Worm (Caenorhabditis elegans) whole organism, midembryonic: ENCODE results near the gene Y55F3C.10.

Experiments used
- T22C8.4 ChIP-seq: fragments of 200-800 bp; sonication (Bioruptor generic); IDR thresholded peaks from 2 replicates; pipeline ENCODE4 v1.3.6; 2022; ENCODE audit warnings: missing genetic modification characterization, missing compliant biosample characterization
- cog-1 ChIP-seq: sonication (generic microtip); optimal IDR thresholded peaks from 2 replicates; lab custom pipeline; 2016; ENCODE audit warnings: missing genetic modification characterization, missing compliant biosample characterization
- flt-1 ChIP-seq: fragments of 200-800 bp; sonication (Bioruptor generic); IDR thresholded peaks from 2 replicates; pipeline ENCODE4 v1.3.6; 2022; ENCODE audit warnings: missing genetic modification characterization, missing compliant biosample characterization
- klf-2 ChIP-seq: fragments of 200-800 bp; sonication (Bioruptor generic); conservative IDR thresholded peaks from 2 replicates; pipeline ENCODE4 v1.3.6; 2022; ENCODE audit warnings: missing genetic modification reagents, missing genetic modification characterization, missing compliant biosample characterization
- med-1 ChIP-seq: sonication (generic microtip); optimal IDR thresholded peaks from 2 replicates; lab custom pipeline; 2017; ENCODE audit warnings: missing genetic modification characterization, mild to moderate bottlenecking, missing compliant biosample characterization, antibody characterized with exemption, missing genetic modification reagents; ENCODE audit not compliant: insufficient read depth
- ref-1 ChIP-seq: fragments of 200-800 bp; sonication (Bioruptor generic); conservative IDR thresholded peaks from 2 replicates; pipeline ENCODE4 v1.3.6; 2022; ENCODE audit warnings: missing genetic modification reagents, missing genetic modification characterization, missing compliant biosample characterization
- tab-1 ChIP-seq: fragments of 200-800 bp; sonication (Bioruptor generic); IDR thresholded peaks from 2 replicates; pipeline ENCODE4 v1.3.6; 2022; ENCODE audit warnings: missing genetic modification characterization, missing compliant biosample characterization
- ztf-23 ChIP-seq: fragments of 200-800 bp; sonication (Bioruptor generic); IDR thresholded peaks from 2 replicates; pipeline ENCODE4 v1.3.6; 2022; ENCODE audit warnings: missing genetic modification reagents, missing genetic modification characterization, missing compliant biosample characterization
- ztf-29 ChIP-seq: fragments of 200-800 bp; sonication (Bioruptor generic); IDR thresholded peaks from 2 replicates; pipeline ENCODE4 v1.3.6; 2022; ENCODE audit warnings: missing genetic modification reagents, missing genetic modification characterization, missing compliant biosample characterization

Gene Y55F3C.10

ce11 chrIV:707635-708034, 11.6 kb downstream of the Y55F3C.10 start, which contains the start of gene cutl-26:
cutl-26 (minus strand) TSS chrIV:707735.
- TF ChIP-seq ref-1 (GFP tag; lab: Robert Waterston, UW) (no peak), T22C8.4 (GFP tag; lab: Robert Waterston, UW) (no peak), tab-1 (GFP tag; lab: Robert Waterston, UW) (no peak), flt-1 (GFP tag; lab: Robert Waterston, UW) (no peak), med-1 (GFP tag; lab: Kevin White, UChicago) (no peak), klf-2 (GFP tag; lab: Robert Waterston, UW) (no peak), ztf-23 (GFP tag; lab: Robert Waterston, UW) (no peak), cog-1 (tag; lab: Kevin White, UChicago) (no peak), ztf-29 (GFP tag; lab: Robert Waterston, UW) (no peak)

- TF ChIP-seq ztf-29 (GFP tag; lab: Robert Waterston, UW) (no peak), med-1 (GFP tag; lab: Kevin White, UChicago) (no peak), flt-1 (GFP tag; lab: Robert Waterston, UW) (no peak), cog-1 (tag; lab: Kevin White, UChicago) (no peak), ref-1 (GFP tag; lab: Robert Waterston, UW) (no peak), klf-2 (GFP tag; lab: Robert Waterston, UW) (no peak)
These were observed 20.9 kb downstream of the Y55F3C.10 start, which contains the start of gene Y55F3C.17 for ce11 chrIV:698304-698703. Y55F3C.17 (minus strand) TSS chrIV:698404.

DNA sequence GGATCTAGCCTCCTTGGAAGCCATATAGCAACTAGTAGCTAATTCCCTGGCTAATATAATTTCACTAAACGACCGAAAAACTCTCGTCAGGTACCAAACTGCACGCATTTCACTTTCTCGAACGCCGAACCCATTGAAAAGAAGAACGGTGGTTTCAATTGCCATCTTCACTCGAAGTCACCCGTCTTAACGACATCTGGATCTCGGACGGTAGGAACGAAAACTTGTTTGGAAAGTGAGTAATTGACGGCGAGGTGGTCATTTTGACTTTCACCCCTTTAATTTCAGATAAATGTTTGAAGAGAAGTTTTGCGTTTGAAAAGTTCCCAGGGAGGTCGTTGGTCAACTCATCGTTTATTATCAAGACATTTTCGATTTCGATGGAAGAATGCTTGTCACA, 34.5 kb downstream of the Y55F3C.10 start:
- TF ChIP-seq klf-2 (GFP tag; lab: Robert Waterston, UW) (no peak), ztf-23 (GFP tag; lab: Robert Waterston, UW) (no peak), flt-1 (GFP tag; lab: Robert Waterston, UW) (no peak), ztf-29 (GFP tag; lab: Robert Waterston, UW) (no peak), cog-1 (tag; lab: Kevin White, UChicago) (no peak), tab-1 (GFP tag; lab: Robert Waterston, UW) (no peak), ref-1 (GFP tag; lab: Robert Waterston, UW) (no peak), T22C8.4 (GFP tag; lab: Robert Waterston, UW) (no peak), med-1 (GFP tag; lab: Kevin White, UChicago) (no peak)

ce11 chrIV:684197-684596, 35.1 kb downstream of the Y55F3C.10 start, which contains the start of gene cutl-28:
cutl-28 (plus strand) TSS chrIV:684497.
- no peak for TF ChIP-seq flt-1 (GFP tag; lab: Robert Waterston, UW)
- no peak for TF ChIP-seq tab-1 (GFP tag; lab: Robert Waterston, UW)
- TF ChIP-seq klf-2 (GFP tag; lab: Robert Waterston, UW), result no peak
- no peak for TF ChIP-seq ztf-23 (GFP tag; lab: Robert Waterston, UW)
- no peak for TF ChIP-seq T22C8.4 (GFP tag; lab: Robert Waterston, UW)
- no peak for TF ChIP-seq ref-1 (GFP tag; lab: Robert Waterston, UW)
- no peak for TF ChIP-seq cog-1 (tag; lab: Kevin White, UChicago)
- TF ChIP-seq med-1 (GFP tag; lab: Kevin White, UChicago), result no peak
- TF ChIP-seq ztf-29 (GFP tag; lab: Robert Waterston, UW), result no peak

DNA sequence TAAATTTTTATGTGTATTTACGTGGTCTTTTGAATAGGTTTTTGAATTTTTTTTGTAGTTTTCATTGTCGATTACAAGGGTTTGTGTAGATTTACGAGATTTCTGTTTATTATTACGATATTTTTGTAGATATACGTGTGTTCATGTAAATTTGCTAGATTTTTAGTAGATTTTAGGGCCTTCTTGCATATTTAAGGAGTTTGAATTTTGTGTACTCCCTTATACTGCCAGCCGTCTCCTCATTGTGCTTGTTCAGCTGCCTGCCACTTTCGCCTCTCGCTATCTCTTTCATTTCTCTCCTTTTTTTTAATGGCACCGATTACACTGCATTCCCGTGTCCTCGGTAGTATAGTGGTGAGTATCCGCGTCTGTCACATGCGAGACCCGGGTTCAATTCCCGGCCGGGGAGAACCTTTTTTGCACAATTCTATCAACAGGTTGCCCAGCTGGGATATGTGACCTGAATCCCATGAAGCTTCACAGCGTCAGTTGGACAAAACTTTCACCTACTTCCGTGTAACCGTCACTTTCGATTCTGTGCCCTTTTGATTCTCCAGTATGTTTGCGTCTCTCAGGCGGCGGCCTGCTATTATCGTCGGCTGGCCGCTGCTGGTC, 36.4 kb downstream of the Y55F3C.10 start:
- TF ChIP-seq ztf-23 (GFP tag; lab: Robert Waterston, UW) (peak; percentile 89), tab-1 (GFP tag; lab: Robert Waterston, UW) (peak; percentile 86), klf-2 (GFP tag; lab: Robert Waterston, UW) (peak; percentile 88), cog-1 (tag; lab: Kevin White, UChicago) (peak; percentile 40), med-1 (GFP tag; lab: Kevin White, UChicago) (peak; percentile 53), ztf-29 (GFP tag; lab: Robert Waterston, UW) (peak; percentile 79), ref-1 (GFP tag; lab: Robert Waterston, UW) (peak; percentile 75), flt-1 (GFP tag; lab: Robert Waterston, UW) (peak; percentile 94), T22C8.4 (GFP tag; lab: Robert Waterston, UW) (peak; percentile 79)

ce11 chrIV:676280-676679, 43.0 kb downstream of the Y55F3C.10 start, which contains the start of gene K11H12.5:
K11H12.5 (plus strand) TSS chrIV:676580.
- TF ChIP-seq tab-1 (GFP tag; lab: Robert Waterston, UW), result no peak
- TF ChIP-seq klf-2 (GFP tag; lab: Robert Waterston, UW), result no peak
- no peak for TF ChIP-seq ztf-29 (GFP tag; lab: Robert Waterston, UW)
- TF ChIP-seq T22C8.4 (GFP tag; lab: Robert Waterston, UW), result no peak
- no peak for TF ChIP-seq ztf-23 (GFP tag; lab: Robert Waterston, UW)

DNA sequence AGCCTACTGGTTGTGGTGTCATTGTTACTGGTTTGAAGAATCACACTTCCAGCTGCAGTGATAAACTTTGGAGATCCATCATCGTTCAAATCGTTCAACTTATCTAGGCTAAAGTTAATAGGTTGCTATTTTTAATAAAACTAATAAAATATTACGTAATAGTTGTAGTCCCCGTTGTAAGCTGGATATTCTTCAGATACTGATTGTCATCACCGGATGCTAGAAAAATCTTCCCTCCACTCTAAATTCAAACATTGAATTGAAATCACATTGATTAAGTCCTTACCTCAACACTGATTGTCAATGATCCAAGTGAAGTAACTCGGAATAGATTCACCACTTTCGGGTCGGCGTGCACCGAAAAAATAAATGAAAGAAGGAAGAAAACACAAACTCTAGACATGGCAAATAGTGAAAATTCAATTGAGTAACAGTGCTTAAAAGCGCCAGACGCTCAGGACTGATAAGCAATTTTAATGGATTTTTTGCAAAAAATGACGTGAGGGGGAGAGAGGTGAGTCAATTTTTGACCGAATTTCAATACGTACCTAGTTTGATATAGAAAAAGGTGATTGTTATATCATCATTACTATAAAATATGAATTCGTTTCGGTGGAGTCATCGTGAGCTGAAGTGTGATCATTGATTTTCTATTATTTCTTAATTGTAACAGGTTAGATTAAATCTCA, 43.6 kb downstream of the Y55F3C.10 start, which contains the start of the genes K11H12.4 and K11H12.10:
K11H12.4 (minus strand) TSS at position 413 of the 689 bp plus-strand sequence.
K11H12.10 (plus strand) TSS at position 605 of the 689 bp plus-strand sequence.
- TF ChIP-seq tab-1 (GFP tag; lab: Robert Waterston, UW), result no peak
- no peak for TF ChIP-seq flt-1 (GFP tag; lab: Robert Waterston, UW)
- no peak for TF ChIP-seq T22C8.4 (GFP tag; lab: Robert Waterston, UW)
- TF ChIP-seq klf-2 (GFP tag; lab: Robert Waterston, UW), result no peak
- TF ChIP-seq ref-1 (GFP tag; lab: Robert Waterston, UW), result no peak
- TF ChIP-seq ztf-23 (GFP tag; lab: Robert Waterston, UW), result no peak

DNA sequence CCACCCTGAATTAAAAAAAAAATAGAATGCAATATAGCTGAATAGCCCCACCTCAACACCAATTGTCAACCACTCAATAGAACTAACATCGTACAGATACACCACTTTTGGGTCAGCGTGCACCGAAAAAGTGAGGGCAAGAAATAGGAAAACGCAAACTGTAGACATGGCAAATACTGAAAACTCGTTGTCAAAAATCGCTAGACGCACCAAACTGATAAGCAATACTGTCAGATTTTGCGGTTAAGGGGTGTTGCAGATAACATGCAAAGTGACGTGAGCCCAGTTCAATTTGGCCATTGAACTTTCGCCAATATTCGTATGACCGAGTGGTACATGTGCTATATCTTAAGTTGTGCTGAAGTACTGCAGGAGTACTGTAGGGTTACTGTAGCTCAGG, 45.9 kb downstream of the Y55F3C.10 start, which contains the start of gene K11H12.3:
K11H12.3 (minus strand) TSS at position 168 of the 400 bp plus-strand sequence.
- TF ChIP-seq tab-1 (GFP tag; lab: Robert Waterston, UW) (no peak), med-1 (GFP tag; lab: Kevin White, UChicago) (no peak), cog-1 (tag; lab: Kevin White, UChicago) (no peak), klf-2 (GFP tag; lab: Robert Waterston, UW) (no peak), T22C8.4 (GFP tag; lab: Robert Waterston, UW) (no peak), ztf-23 (GFP tag; lab: Robert Waterston, UW) (no peak), flt-1 (GFP tag; lab: Robert Waterston, UW) (no peak), ztf-29 (GFP tag; lab: Robert Waterston, UW) (no peak), ref-1 (GFP tag; lab: Robert Waterston, UW) (no peak)
